Fruit fly (Drosophila melanogaster): Measurements from ENCODE around the gene CG5937.
A peak's percentile ranks its signal among the peaks of the same experiment; 100 is the strongest.

The CG5937 gene

DNA sequence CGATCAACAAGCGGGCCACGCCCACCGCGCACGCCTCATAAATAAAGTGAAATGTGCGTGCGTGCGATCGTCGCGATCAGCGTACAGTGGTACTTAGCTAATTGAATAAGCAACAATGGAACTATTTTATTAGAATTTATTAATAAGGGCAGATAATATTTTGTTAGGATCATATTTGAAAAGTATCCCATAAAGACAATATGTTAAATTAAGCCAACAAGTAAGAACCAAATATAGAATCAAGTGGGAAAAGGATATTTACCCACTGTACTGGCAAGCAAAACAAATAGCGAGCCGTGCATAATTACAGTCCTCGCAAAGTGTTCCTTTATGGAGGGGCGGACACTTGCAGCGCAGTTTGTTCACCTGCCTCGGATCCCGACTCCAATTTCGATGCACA is 17.7 kb upstream of the CG5937 start:
- peak; percentile 43 for TF ChIP-seq fd59A (GFP tag; optimal IDR thresholded peaks at IDR 0.05)
- no peak for TF ChIP-seq CG6854 (GFP tag; optimal IDR thresholded peaks at IDR 0.05)
- TF ChIP-seq CG10631 (GFP tag; optimal IDR thresholded peaks at IDR 0.05), result peak; percentile 59
- peak; percentile 56 for TF ChIP-seq CG8632 (GFP tag; optimal IDR thresholded peaks at IDR 0.05)
- TF ChIP-seq esn (GFP tag; optimal IDR thresholded peaks at IDR 0.05), result peak; percentile 67
- TF ChIP-seq CG11762 (GFP tag; optimal IDR thresholded peaks at IDR 0.05; ENCODE audit: insufficient read depth), result peak; percentile 3
- peak; percentile 22 for TF ChIP-seq CG7368 (GFP tag; optimal IDR thresholded peaks at IDR 0.05)
- TF ChIP-seq Gug (GFP tag; IDR thresholded peaks at IDR 0.05), result 0 out of 2 replicates have a peak, but pooled peaks have one; percentile 10
- peak; percentile 62 for TF ChIP-seq CG6792 (GFP tag; optimal IDR thresholded peaks at IDR 0.05)
- TF ChIP-seq fkh (GFP tag; optimal IDR thresholded peaks at IDR 0.05), result no peak
- TF ChIP-seq CG6276 (GFP tag; optimal IDR thresholded peaks at IDR 0.05), result no peak
- peak; percentile 58 for TF ChIP-seq OdsH (GFP tag; optimal IDR thresholded peaks at IDR 0.05)
- peak; percentile 41 for TF ChIP-seq spab (GFP tag; optimal IDR thresholded peaks at IDR 0.05)
- TF ChIP-seq svp (GFP tag), result peak; percentile 90
- TF ChIP-seq Met (GFP tag; optimal IDR thresholded peaks at IDR 0.05), result peak; percentile 78
- peak; percentile 60 for TF ChIP-seq pdm3 (GFP tag; optimal IDR thresholded peaks at IDR 0.05)
- TF ChIP-seq Eip78C (GFP tag), result peak; percentile 90
- no peak for TF ChIP-seq CG11294 (GFP tag; IDR thresholded peaks at IDR 0.05)
- TF ChIP-seq topi (GFP tag; optimal IDR thresholded peaks at IDR 0.05), result peak; percentile 67
- TF ChIP-seq Sox102F (GFP tag; optimal IDR thresholded peaks at IDR 0.05), result peak; percentile 65
- TF ChIP-seq CG31627 (GFP tag; optimal IDR thresholded peaks at IDR 0.05), result peak; percentile 63
- 0 out of 3 replicates have a peak, but pooled peaks have one; percentile 27 for TF ChIP-seq eg (GFP tag; IDR thresholded peaks at IDR 0.05)
- peak; percentile 43 for TF ChIP-seq CG1621 (tag; optimal IDR thresholded peaks at IDR 0.05)
- peak; percentile 66 for TF ChIP-seq Smox (GFP tag; optimal IDR thresholded peaks at IDR 0.05)
- peak; percentile 54 for TF ChIP-seq cyc (GFP tag; optimal IDR thresholded peaks at IDR 0.05)
- peak; percentile 33 for TF ChIP-seq vri (GFP tag; optimal IDR thresholded peaks at IDR 0.05)
- TF ChIP-seq net (GFP tag; optimal IDR thresholded peaks at IDR 0.05), result peak; percentile 6
- peak; percentile 49 for TF ChIP-seq CG10669 (GFP tag; optimal IDR thresholded peaks at IDR 0.05)
- peak; percentile 16 for TF ChIP-seq Lpt (GFP tag; optimal IDR thresholded peaks at IDR 0.05)
- TF ChIP-seq CG8119 (GFP tag; IDR thresholded peaks at IDR 0.05), result peak; percentile 61; the same call in 2 of the 3 replicates
- peak; percentile 63 for TF ChIP-seq CG6163 (GFP tag; IDR thresholded peaks at IDR 0.05)
- TF ChIP-seq CG15336 (GFP tag; IDR thresholded peaks at IDR 0.05), result peak; percentile 50
- TF ChIP-seq dsx (GFP tag; optimal IDR thresholded peaks at IDR 0.05; ENCODE audit: poor library complexity, severe bottlenecking), result peak; percentile 41
- TF ChIP-seq CG32006 (GFP tag; optimal IDR thresholded peaks at IDR 0.05), result peak; percentile 58
- no peak for TF ChIP-seq Eip93F (GFP tag; optimal IDR thresholded peaks at IDR 0.05)
- peak; percentile 72 for TF ChIP-seq lz (GFP tag; optimal IDR thresholded peaks at IDR 0.05)
- TF ChIP-seq ss (GFP tag; optimal IDR thresholded peaks at IDR 0.05), result peak; percentile 55 to 90
- TF ChIP-seq CG3032 (tag; optimal IDR thresholded peaks at IDR 0.05), result peak; percentile 62
- peak; percentile 60 for TF ChIP-seq CG34406 (GFP tag; optimal IDR thresholded peaks at IDR 0.05)
- peak; percentile 61 for TF ChIP-seq CG3919 (GFP tag; optimal IDR thresholded peaks at IDR 0.05)
- no peak for TF ChIP-seq fd85E (GFP tag; optimal IDR thresholded peaks at IDR 0.05)
- TF ChIP-seq Sox15 (GFP tag; optimal IDR thresholded peaks at IDR 0.05), result peak; percentile 18
- peak; percentile 21 to 34 for TF ChIP-seq salr (GFP tag; optimal IDR thresholded peaks at IDR 0.05)
- peak; percentile 6 for TF ChIP-seq Blimp-1 (GFP tag; optimal IDR thresholded peaks at IDR 0.05)
- peak; percentile 63 for TF ChIP-seq Sox14 (GFP tag; optimal IDR thresholded peaks at IDR 0.05)
- TF ChIP-seq CG4318 (GFP tag; optimal IDR thresholded peaks at IDR 0.05), result no peak
- TF ChIP-seq Hr38 (GFP tag; optimal IDR thresholded peaks at IDR 0.05), result no peak
- no peak for TF ChIP-seq dac (GFP tag; optimal IDR thresholded peaks at IDR 0.05)
- TF ChIP-seq achi (GFP tag; optimal IDR thresholded peaks at IDR 0.05), result peak; percentile 57
- peak; percentile 10 for TF ChIP-seq CG8319 (GFP tag; optimal IDR thresholded peaks at IDR 0.05)
- peak; percentile 31 for TF ChIP-seq CG11902 (GFP tag; optimal IDR thresholded peaks at IDR 0.05)
- TF ChIP-seq CG6808 (GFP tag; optimal IDR thresholded peaks at IDR 0.05), result peak; percentile 62

All from whole organism, prepupa.